Worm (Caenorhabditis elegans) whole organism, L4 larva: ENCODE data around the gene bath-7.

Experiments used
- ama-1 ChIP-seq: fragments of 150-350 bp; optimal IDR thresholded peaks from 2 replicates; lab custom pipeline; 2014; ENCODE audit warnings: inconsistent platforms, mixed read lengths
- ceh-82 ChIP-seq: sonication (generic microtip); optimal IDR thresholded peaks from 2 replicates; lab custom pipeline; 2017; ENCODE audit warnings: missing biosample characterization, missing genetic modification characterization
- nhr-237 ChIP-seq: sonication (generic microtip); optimal IDR thresholded peaks from 2 replicates; lab custom pipeline; 2017; ENCODE audit warnings: missing biosample characterization, missing genetic modification characterization
- nhr-76 ChIP-seq: fragments of 150-350 bp; optimal IDR thresholded peaks from 2 replicates; lab custom pipeline; 2014; ENCODE audit warnings: missing biosample characterization, missing genetic modification characterization
- nhr-77 ChIP-seq: fragments of 150-350 bp; optimal IDR thresholded peaks from 2 replicates; lab custom pipeline; 2014; ENCODE audit warnings: missing biosample characterization, missing genetic modification characterization
- pha-4 ChIP-seq, 2 experiments: fragments of 150-350 bp in 1 of 2; fragments of 200-800 bp in 1 of 2; sonication (Bioruptor generic) in 1 of 2; IDR thresholded peaks in 1 of 2; optimal IDR thresholded peaks in 1 of 2; 2 replicates each; pipeline versions ENCODE4 v1.3.6 to Lab custom; 2014 to 2022; ENCODE audit warnings: missing genetic modification characterization in 2 of 2, missing genetic modification reagents in 2 of 2, missing biosample characterization in 1 of 2, missing compliant biosample characterization in 1 of 2
- snpc-4 ChIP-seq: fragments of 150-350 bp; optimal IDR thresholded peaks from 2 replicates; lab custom pipeline; 2014; ENCODE audit warnings: missing biosample characterization, missing genetic modification characterization
- unc-62 ChIP-seq, 3 experiments: fragments of 150-350 bp in 1 of 3; sonication (generic microtip); optimal IDR thresholded peaks in 2 of 3; peaks in 1 of 3; 1 replicate in 1 of 3; 2 replicates in 2 of 3; lab custom pipeline; 2014 to 2017; ENCODE audit warnings: missing biosample characterization in 3 of 3, missing genetic modification characterization in 3 of 3, missing genetic modification reagents in 3 of 3, missing genotype in 1 of 3
- ztf-11 ChIP-seq: fragments of 150-350 bp; optimal IDR thresholded peaks from 2 replicates; lab custom pipeline; 2014; ENCODE audit warnings: missing biosample characterization, missing genetic modification characterization

DNA sequence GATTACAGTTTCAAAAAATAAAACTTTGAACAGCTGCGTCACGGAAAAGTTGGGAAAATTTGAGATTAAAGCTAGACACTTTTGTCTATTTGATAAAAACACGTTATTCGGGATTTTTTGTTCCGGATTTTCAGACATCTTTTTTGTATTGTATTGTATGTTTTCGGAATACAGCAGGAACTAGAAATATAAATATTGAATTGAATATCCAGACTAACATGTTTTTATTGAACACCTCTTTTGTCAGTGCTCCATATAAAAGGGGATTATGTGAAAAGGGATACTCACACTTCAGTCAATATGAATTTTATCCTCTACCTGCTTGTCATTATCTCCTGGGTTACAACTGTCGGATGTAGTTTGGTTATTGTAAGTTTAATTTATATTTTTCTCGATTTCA lies 27.0 kb downstream of the bath-7 start, which contains the start of gene C16C4.1:
- TF ChIP-seq ceh-82 (tag; lab: Kevin White, UChicago), result no peak
- TF ChIP-seq ama-1 (lab: Kevin White, UChicago), result no peak
- no peak for TF ChIP-seq unc-62 (GFP tag; optimal IDR thresholded peaks at IDR 0.05 in 1 of 2; lab: Kevin White, UChicago)
- TF ChIP-seq unc-62 (tag; optimal IDR thresholded peaks at IDR 0.05; lab: Kevin White, UChicago), result no peak
- no peak for TF ChIP-seq pha-4 (GFP tag; IDR thresholded peaks at IDR 0.05; lab: Robert Waterston, UW)
- no peak for TF ChIP-seq pha-4 (tag; optimal IDR thresholded peaks at IDR 0.05; lab: Kevin White, UChicago)
- TF ChIP-seq nhr-76 (tag; lab: Kevin White, UChicago), result no peak
- no peak for TF ChIP-seq snpc-4 (tag; lab: Kevin White, UChicago)
- no peak for TF ChIP-seq nhr-237 (tag; lab: Kevin White, UChicago)
- TF ChIP-seq nhr-77 (tag; lab: Kevin White, UChicago), result no peak
- TF ChIP-seq ztf-11 (tag; lab: Kevin White, UChicago), result no peak
